Worm (Caenorhabditis elegans): ENCODE data around the gene erd-2.1.

Gene erd-2.1

DNA sequence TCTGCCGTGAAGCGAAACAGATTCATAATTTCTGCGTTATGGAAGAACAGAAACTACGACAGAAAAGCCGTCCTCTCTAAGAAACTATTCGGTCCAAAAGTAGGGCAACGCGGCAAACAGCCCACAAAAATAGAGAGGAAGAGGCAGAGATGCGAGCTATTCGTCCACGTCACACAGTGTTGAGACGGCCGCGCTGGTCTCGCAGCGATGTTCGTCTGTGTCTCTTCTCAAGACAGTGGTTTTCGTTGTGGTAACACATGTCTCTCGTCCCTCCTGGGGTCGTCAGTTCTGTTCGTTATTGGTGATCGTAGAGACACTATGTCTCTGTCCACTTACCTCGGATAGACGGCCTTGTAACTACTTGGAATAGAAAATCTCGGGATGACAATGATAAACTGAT lies at the start of gene erd-2.1:
Gene erd-2.1, minus strand, starts transcription at position 114 of the 400 bp plus-strand sequence.
- no peak for TF ChIP-seq Y53F4B.3 (GFP tag; IDR thresholded peaks at IDR 0.05)
- TF ChIP-seq gei-17 (GFP tag; optimal IDR thresholded peaks at IDR 0.05), result peak; percentile 31
- peak; percentile 91 for TF ChIP-seq nfyb-1 (GFP tag; IDR thresholded peaks at IDR 0.05)
- TF ChIP-seq tbp1 (GFP tag; optimal IDR thresholded peaks at IDR 0.05), result peak; percentile 18
- no peak for TF ChIP-seq lir-1 (GFP tag; conservative IDR thresholded peaks at IDR 0.05)
- TF ChIP-seq hmg-1.2 (GFP tag; IDR thresholded peaks at IDR 0.05), result peak; percentile 81
- peak; percentile 60 for TF ChIP-seq F33H1.4 (GFP tag; IDR thresholded peaks at IDR 0.05)
- TF ChIP-seq unc-130 (GFP tag; optimal IDR thresholded peaks at IDR 0.05), result no peak
- peak; percentile 85 for TF ChIP-seq zfh-2 (GFP tag; conservative IDR thresholded peaks at IDR 0.05)
- TF ChIP-seq somi-1 (GFP tag; optimal IDR thresholded peaks at IDR 0.05), result no peak
- TF ChIP-seq K12H6.12 (tag; optimal IDR thresholded peaks at IDR 0.05), result peak; percentile 28
- peak; percentile 62 for TF ChIP-seq ZK185.1 (tag; optimal IDR thresholded peaks at IDR 0.05; ENCODE audit: poor library complexity, severe bottlenecking)
- TF ChIP-seq ceh-27 (GFP tag; optimal IDR thresholded peaks at IDR 0.05), result peak; percentile 46
- TF ChIP-seq lin-40 (tag; optimal IDR thresholded peaks at IDR 0.05), result peak; percentile 44
- peak; percentile 82 for TF ChIP-seq nhr-80 (tag; optimal IDR thresholded peaks at IDR 0.05)
- peak; percentile 96 to 97 for TF ChIP-seq let-607 (tag; optimal IDR thresholded peaks at IDR 0.05)
- TF ChIP-seq mcd-1 (GFP tag; IDR thresholded peaks at IDR 0.05), result 0 out of 2 replicates have a peak, but pooled peaks have one; percentile 17
- TF ChIP-seq ztf-18 (tag; optimal IDR thresholded peaks at IDR 0.05), result no peak
- TF ChIP-seq nfya-1 (tag; optimal IDR thresholded peaks at IDR 0.05; ENCODE audit: borderline replicate concordance, insufficient read depth), result no peak

DNA sequence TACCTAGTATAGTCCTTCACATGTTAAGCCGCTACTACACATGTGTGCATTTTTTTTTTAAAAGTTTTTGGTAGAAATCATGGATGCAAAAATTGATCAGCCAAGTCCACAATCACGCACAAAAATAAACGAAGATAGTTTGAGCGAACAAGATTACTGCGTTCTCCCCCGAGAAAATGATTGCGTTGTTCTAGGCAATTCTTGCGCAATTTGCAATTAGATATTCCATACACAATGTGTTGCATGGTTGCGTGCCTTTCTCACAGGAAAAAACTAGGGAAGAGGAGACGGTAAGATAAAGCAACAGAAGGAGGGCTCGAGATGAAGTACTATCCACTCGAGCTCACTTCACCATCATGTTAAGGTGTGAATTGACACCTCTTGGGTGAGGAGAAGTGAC lies 47.4 kb upstream of the erd-2.1 start:
- TF ChIP-seq somi-1 (GFP tag; optimal IDR thresholded peaks at IDR 0.05) (no peak), snpc-3.4 (tag; optimal IDR thresholded peaks at IDR 0.05) (no peak), dox-1 (GFP tag; IDR thresholded peaks at IDR 0.05) (no peak), F55B11.4 (tag; optimal IDR thresholded peaks at IDR 0.05; ENCODE audit: borderline replicate concordance, insufficient read depth) (no peak), repo-1 (tag; optimal IDR thresholded peaks at IDR 0.05) (no peak), dpff-1 (tag; optimal IDR thresholded peaks at IDR 0.05) (no peak), ceh-79 (tag; optimal IDR thresholded peaks at IDR 0.05) (no peak), chd-7 (tag; optimal IDR thresholded peaks at IDR 0.05) (no peak), zim-3 (tag; optimal IDR thresholded peaks at IDR 0.05) (no peak), B0019.2 (GFP tag; conservative IDR thresholded peaks at IDR 0.05) (no peak), hsf-1 (GFP tag; IDR thresholded peaks at IDR 0.05) (no peak)

DNA sequence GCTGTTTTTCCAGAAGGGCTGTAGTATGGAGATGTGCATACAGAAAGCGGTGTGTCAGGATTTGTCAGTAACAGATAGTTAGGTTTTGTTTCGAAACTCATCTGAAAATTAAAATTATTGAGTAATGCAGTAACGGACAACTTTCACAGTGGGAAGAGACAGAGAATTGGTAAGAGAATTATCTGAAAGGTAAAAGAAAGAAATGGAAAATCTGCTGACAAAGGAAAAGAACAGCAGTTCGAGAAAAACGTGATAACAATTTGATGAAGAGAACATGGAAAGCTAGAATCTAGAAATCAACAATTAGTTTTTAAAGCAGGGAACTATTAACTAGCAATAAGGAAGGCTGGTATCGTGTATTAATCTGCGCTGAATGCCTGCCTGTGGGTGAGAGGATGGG lies 46.7 kb upstream of the erd-2.1 start, which contains the start of gene sex-1:
Gene sex-1, minus strand, starts transcription at position 101 of the 400 bp plus-strand sequence.
- no peak for TF ChIP-seq snpc-1.3 (tag; optimal IDR thresholded peaks at IDR 0.05; ENCODE audit: insufficient read depth)
- TF ChIP-seq him-1 (tag; optimal IDR thresholded peaks at IDR 0.05), result no peak
- no peak for TF ChIP-seq unc-62 (GFP tag; optimal IDR thresholded peaks at IDR 0.05)
- no peak for TF ChIP-seq dpff-1 (tag; optimal IDR thresholded peaks at IDR 0.05)

DNA sequence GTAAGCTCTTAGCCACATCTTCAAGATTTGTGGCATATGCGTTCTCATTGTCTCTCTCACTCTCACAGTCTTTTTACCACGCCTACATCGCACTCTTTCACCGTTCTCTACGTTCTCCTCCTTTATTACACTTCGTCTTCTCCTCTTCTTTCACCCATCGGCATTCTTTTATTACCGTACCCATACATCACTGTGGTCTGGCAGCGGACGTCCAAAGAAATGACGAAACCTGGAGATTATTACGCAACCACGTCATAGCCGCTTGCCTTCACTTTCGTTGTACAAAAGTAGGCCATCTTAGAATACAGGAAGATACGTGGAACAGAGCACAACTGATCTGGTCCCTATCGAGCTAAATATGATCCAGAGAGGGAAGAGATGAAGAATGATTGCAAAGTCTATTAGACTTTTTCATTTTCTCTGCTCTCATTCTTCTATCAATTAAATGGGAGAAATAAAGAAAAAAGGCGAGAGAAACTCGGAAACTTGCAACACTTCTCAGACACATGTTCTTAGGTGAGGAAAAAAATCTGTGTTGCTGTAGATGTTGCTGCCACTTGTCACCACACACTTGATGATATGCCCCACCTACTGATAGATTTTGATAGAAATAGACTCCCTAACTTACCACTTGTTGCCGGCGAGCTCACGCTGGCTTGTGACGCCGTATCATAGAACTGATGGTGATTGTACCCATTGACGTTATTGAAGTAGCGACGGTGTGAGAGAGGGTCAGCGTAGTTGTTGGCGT lies 45.9 kb upstream of the erd-2.1 start:
- TF ChIP-seq unc-62 (GFP tag; optimal IDR thresholded peaks at IDR 0.05), result peak; percentile 27
- TF ChIP-seq die-1 (tag; optimal IDR thresholded peaks at IDR 0.05), result no peak
- no peak for TF ChIP-seq hsf-1 (GFP tag; IDR thresholded peaks at IDR 0.05)
- no peak for TF ChIP-seq attf-5 (GFP tag; optimal IDR thresholded peaks at IDR 0.05)
